Worm (Caenorhabditis elegans) whole organism, mixed stage, embryonic: ENCODE data around the gene puf-7.
"Not testable (repeated sequence)": the region's sequence is repeated elsewhere in the genome, so short reads cannot be mapped to it uniquely, and the experiment has no call there.

ENCODE experiments used
- M03D4.4 ChIP-seq: sonication (generic microtip); optimal IDR thresholded peaks from 2 replicates; lab custom pipeline; 2017; ENCODE audit warnings: mild to moderate bottlenecking, missing genetic modification characterization, missing compliant biosample characterization
- bed-3 ChIP-seq: fragments of 200-800 bp; sonication (Bioruptor generic); optimal IDR thresholded peaks from 3 replicates; lab custom pipeline; 2018; ENCODE audit warnings: mild to moderate bottlenecking, missing genetic modification characterization, moderate library complexity, missing compliant biosample characterization
- blmp-1 ChIP-seq: fragments of 150-350 bp; optimal IDR thresholded peaks from 2 replicates; lab custom pipeline; 2014; ENCODE audit warnings: missing biosample characterization, missing genetic modification characterization
- ceh-39 ChIP-seq: fragments of 150-350 bp; optimal IDR thresholded peaks from 2 replicates; lab custom pipeline; 2014; ENCODE audit warnings: missing biosample characterization, missing genetic modification characterization
- ceh-43 ChIP-seq: fragments of 200-800 bp; sonication (Bioruptor generic); optimal IDR thresholded peaks from 2 replicates; lab custom pipeline; 2018; ENCODE audit warnings: mild to moderate bottlenecking, missing genetic modification characterization, moderate library complexity, missing compliant biosample characterization
- ceh-83 ChIP-seq: fragments of 200-800 bp; sonication (Bioruptor generic); optimal IDR thresholded peaks from 2 replicates; lab custom pipeline; 2018; ENCODE audit warnings: mild to moderate bottlenecking, missing genetic modification characterization, missing compliant biosample characterization
- ces-1 ChIP-seq: fragments of 150-350 bp; optimal IDR thresholded peaks from 2 replicates; lab custom pipeline; 2014; ENCODE audit warnings: missing biosample characterization, missing genetic modification reagents, missing genetic modification characterization
- cnd-1 ChIP-seq: fragments of 200-800 bp; sonication (Bioruptor generic); optimal IDR thresholded peaks from 2 replicates; lab custom pipeline; 2018; ENCODE audit warnings: mild to moderate bottlenecking, missing genetic modification characterization, missing compliant biosample characterization
- drap-1 ChIP-seq: fragments of 200-800 bp; sonication (Bioruptor generic); optimal IDR thresholded peaks from 3 replicates; lab custom pipeline; 2018; ENCODE audit warnings: mild to moderate bottlenecking, missing genetic modification characterization, missing compliant biosample characterization
- elt-1 ChIP-seq: sonication (generic microtip); optimal IDR thresholded peaks from 2 replicates; lab custom pipeline; 2017; ENCODE audit warnings: missing genetic modification characterization, mild to moderate bottlenecking, missing compliant biosample characterization, antibody characterized with exemption, moderate library complexity, borderline replicate concordance; ENCODE audit not compliant: insufficient read depth
- elt-3 ChIP-seq: fragments of 150-350 bp; optimal IDR thresholded peaks from 2 replicates; lab custom pipeline; 2014; ENCODE audit warnings: missing biosample characterization, missing genetic modification characterization
- ham-2 ChIP-seq: fragments of 200-800 bp; sonication (Bioruptor generic); optimal IDR thresholded peaks from 2 replicates; lab custom pipeline; 2018; ENCODE audit warnings: mild to moderate bottlenecking, missing genetic modification characterization, missing compliant biosample characterization
- lin-13 ChIP-seq: fragments of 150-350 bp; optimal IDR thresholded peaks from 2 replicates; lab custom pipeline; 2014; ENCODE audit warnings: missing biosample characterization, missing genetic modification characterization
- lin-32 ChIP-seq: fragments of 200-800 bp; sonication (Bioruptor generic); optimal IDR thresholded peaks from 2 replicates; lab custom pipeline; 2018; ENCODE audit warnings: mild to moderate bottlenecking, missing genetic modification characterization, missing compliant biosample characterization
- lsy-2 ChIP-seq: fragments of 150-350 bp; optimal IDR thresholded peaks from 2 replicates; lab custom pipeline; 2014; ENCODE audit warnings: missing biosample characterization, missing genetic modification characterization
- mab-5 ChIP-seq: fragments of 150-350 bp; optimal IDR thresholded peaks from 2 replicates; lab custom pipeline; 2014; ENCODE audit warnings: missing biosample characterization, missing genetic modification characterization
- mls-2 ChIP-seq: sonication (generic microtip); optimal IDR thresholded peaks from 2 replicates; lab custom pipeline; 2016; ENCODE audit warnings: mild to moderate bottlenecking, missing genetic modification characterization, moderate library complexity, missing compliant biosample characterization
- nhr-12 ChIP-seq: fragments of 150-350 bp; optimal IDR thresholded peaks from 2 replicates; lab custom pipeline; 2014; ENCODE audit warnings: missing biosample characterization, missing genetic modification characterization
- nhr-2 ChIP-seq: fragments of 150-350 bp; optimal IDR thresholded peaks from 2 replicates; lab custom pipeline; 2014; ENCODE audit warnings: missing biosample characterization, missing genetic modification characterization
- nhr-28 ChIP-seq: fragments of 150-350 bp; optimal IDR thresholded peaks from 2 replicates; lab custom pipeline; 2014; ENCODE audit warnings: missing biosample characterization, missing genetic modification characterization
- nhr-76 ChIP-seq: sonication (generic microtip); optimal IDR thresholded peaks from 2 replicates; lab custom pipeline; 2017; ENCODE audit warnings: missing biosample characterization, missing genetic modification characterization
- sem-2 ChIP-seq: fragments of 200-800 bp; sonication (Bioruptor generic); optimal IDR thresholded peaks from 2 replicates; lab custom pipeline; 2018; ENCODE audit warnings: mild to moderate bottlenecking, missing genetic modification characterization, missing compliant biosample characterization
- sptf-1 ChIP-seq: sonication (generic microtip); optimal IDR thresholded peaks from 2 replicates; lab custom pipeline; 2017; ENCODE audit warnings: mild to moderate bottlenecking, missing genetic modification characterization, moderate library complexity, missing compliant biosample characterization
- tbx-8 ChIP-seq: fragments of 200-800 bp; sonication (Bioruptor generic); optimal IDR thresholded peaks from 2 replicates; lab custom pipeline; 2018; ENCODE audit warnings: mild to moderate bottlenecking, missing genetic modification characterization, moderate library complexity, missing compliant biosample characterization
- unc-120 ChIP-seq: sonication (generic microtip); optimal IDR thresholded peaks from 2 replicates; lab custom pipeline; 2017; ENCODE audit warnings: missing genetic modification characterization, missing compliant biosample characterization; ENCODE audit not compliant: poor library complexity, severe bottlenecking
- unc-39 ChIP-seq: fragments of 150-350 bp; optimal IDR thresholded peaks from 2 replicates; lab custom pipeline; 2014; ENCODE audit warnings: missing biosample characterization, missing genetic modification characterization
- unc-62 ChIP-seq: fragments of 150-350 bp; optimal IDR thresholded peaks from 2 replicates; lab custom pipeline; 2014; ENCODE audit warnings: missing biosample characterization, missing genetic modification reagents, missing genetic modification characterization
- zip-8 ChIP-seq: fragments of 150-350 bp; optimal IDR thresholded peaks from 2 replicates; lab custom pipeline; 2014; ENCODE audit warnings: missing biosample characterization, missing genetic modification characterization
- ztf-11 ChIP-seq: fragments of 150-350 bp; optimal IDR thresholded peaks from 2 replicates; lab custom pipeline; 2014; ENCODE audit warnings: missing biosample characterization, missing genetic modification characterization

puf-7 gene

DNA sequence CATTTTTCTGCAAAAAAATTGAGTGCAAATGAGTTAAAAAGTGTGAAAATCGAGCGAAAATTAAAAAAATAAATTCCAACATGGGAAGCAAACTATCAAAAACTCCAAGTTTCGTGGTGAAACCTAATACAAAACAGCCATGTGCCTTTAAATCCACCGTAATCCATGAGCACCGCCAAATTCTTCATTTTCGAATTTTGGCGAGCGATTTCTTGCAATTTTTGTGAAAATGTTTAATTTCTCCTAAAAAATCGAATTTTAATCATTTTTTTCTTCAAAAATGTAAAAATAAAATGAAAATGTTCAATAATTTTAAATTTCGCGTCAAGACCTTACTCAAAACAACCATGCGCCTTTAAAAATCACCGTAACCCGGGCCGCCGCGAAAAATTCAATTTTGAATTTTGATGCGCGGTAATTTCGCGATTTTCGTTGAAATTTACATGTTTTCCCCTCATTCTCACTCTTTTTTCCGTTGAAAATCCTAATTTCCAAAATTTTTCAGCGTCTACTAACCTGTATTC, at the start of gene puf-7, which contains the start of gene snpc-3.1:
puf-7 (plus strand) TSS at position 506 of the 524 bp plus-strand sequence.
snpc-3.1 (minus strand) TSS at position 51 of the 524 bp plus-strand sequence.
- not testable (repeated sequence) for TF ChIP-seq cnd-1 (tag; lab: Kevin White, UChicago); ztf-11; blmp-1 (tag; lab: Kevin White, UChicago)

DNA sequence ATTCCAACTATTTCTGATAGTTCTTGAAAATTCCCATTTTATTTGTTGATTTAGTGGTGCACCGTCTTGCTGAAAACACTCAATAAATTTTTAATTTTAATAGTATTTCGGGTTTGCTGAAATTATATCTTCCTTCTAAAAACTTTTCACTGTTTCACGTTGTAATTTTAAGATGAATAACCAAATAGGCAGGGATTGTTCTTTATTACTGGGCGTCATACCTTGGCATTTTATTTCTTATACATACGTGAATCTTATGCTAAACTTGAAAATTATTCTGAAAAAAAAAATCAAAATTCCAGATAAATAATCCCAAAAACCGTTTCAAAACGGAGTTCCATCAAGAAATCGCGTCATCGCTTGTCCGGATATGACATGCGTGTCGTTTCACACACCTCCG, 47.8 kb upstream of the puf-7 start, which contains the start of gene mgl-3:
mgl-3 (plus strand) TSS at position 301 of the 400 bp plus-strand sequence.
- TF ChIP-seq nhr-12 (tag; lab: Kevin White, UChicago) (no peak), ces-1 (no peak), nhr-28 (tag; lab: Kevin White, UChicago) (no peak), nhr-2 (tag; lab: Kevin White, UChicago) (no peak), zip-8 (tag; lab: Kevin White, UChicago) (no peak), bed-3 (GFP tag; lab: Kevin White, UChicago) (no peak), unc-39 (tag; lab: Kevin White, UChicago) (no peak), mab-5 (tag; lab: Kevin White, UChicago) (no peak), M03D4.4 (tag; lab: Kevin White, UChicago) (no peak), nhr-76 (tag; lab: Kevin White, UChicago) (no peak), lsy-2 (tag; lab: Kevin White, UChicago) (no peak), lin-32 (GFP tag; lab: Kevin White, UChicago) (no peak), ceh-39 (no peak), elt-3 (tag; lab: Kevin White, UChicago) (no peak), ham-2 (GFP tag; lab: Kevin White, UChicago) (no peak), lin-13 (no peak), sptf-1 (tag; lab: Kevin White, UChicago) (no peak), unc-62 (GFP tag; lab: Kevin White, UChicago) (no peak)

DNA sequence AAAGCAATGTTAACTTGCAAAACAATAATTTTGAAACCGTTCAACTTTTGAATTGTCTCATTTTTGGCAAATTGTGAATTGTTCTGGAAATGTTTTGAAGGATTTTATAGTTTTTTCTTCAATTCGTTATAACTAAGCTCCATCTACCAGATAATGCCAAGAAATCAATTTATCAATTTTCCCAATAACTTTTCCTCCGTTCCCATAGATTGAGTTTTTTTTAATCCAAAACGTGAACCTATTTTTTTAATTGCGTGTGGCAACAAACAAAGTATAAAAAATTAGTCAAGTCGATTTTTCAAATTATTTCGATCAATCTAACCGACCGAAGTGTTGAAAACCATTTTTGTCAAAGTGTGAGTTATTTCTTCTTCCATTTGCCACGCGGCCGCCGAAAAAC, 33.8 kb upstream of the puf-7 start, which contains the start of gene Y4C6A.4:
Y4C6A.4 (plus strand) TSS at position 301 of the 400 bp plus-strand sequence.
- TF ChIP-seq ham-2 (GFP tag; lab: Kevin White, UChicago) (no peak), tbx-8 (GFP tag; lab: Kevin White, UChicago) (no peak), unc-62 (GFP tag; lab: Kevin White, UChicago) (no peak), lsy-2 (tag; lab: Kevin White, UChicago) (no peak), cnd-1 (tag; lab: Kevin White, UChicago) (no peak), drap-1 (no peak), ztf-11 (no peak), lin-32 (GFP tag; lab: Kevin White, UChicago) (no peak), zip-8 (tag; lab: Kevin White, UChicago) (no peak), elt-1 (tag; lab: Kevin White, UChicago) (no peak), unc-39 (tag; lab: Kevin White, UChicago) (no peak), ceh-43 (GFP tag; lab: Kevin White, UChicago) (no peak)

DNA sequence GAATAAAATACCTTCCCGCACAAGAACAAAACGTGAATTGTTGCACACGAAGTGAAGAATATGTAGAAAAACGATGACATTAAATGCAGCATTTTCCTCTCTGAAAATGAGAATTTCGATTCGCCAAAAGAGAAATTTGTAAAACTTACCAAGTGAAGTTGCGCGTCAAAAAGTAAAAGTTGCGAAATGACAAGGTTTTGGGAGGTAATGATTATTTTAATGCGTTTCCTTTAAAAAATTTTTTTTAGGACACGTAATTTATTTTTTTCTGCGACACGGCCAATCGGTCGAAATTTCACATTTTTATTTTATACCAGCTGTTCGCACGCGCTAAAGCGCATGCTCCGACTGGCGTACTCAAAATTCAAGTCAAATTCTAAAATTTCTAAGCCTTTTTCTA, 30.5 kb upstream of the puf-7 start, which contains the start of gene Y4C6A.3:
Y4C6A.3 (minus strand) TSS at position 101 of the 400 bp plus-strand sequence.
- not testable (repeated sequence) for TF ChIP-seq drap-1; lin-13; sem-2 (GFP tag; lab: Kevin White, UChicago)

DNA sequence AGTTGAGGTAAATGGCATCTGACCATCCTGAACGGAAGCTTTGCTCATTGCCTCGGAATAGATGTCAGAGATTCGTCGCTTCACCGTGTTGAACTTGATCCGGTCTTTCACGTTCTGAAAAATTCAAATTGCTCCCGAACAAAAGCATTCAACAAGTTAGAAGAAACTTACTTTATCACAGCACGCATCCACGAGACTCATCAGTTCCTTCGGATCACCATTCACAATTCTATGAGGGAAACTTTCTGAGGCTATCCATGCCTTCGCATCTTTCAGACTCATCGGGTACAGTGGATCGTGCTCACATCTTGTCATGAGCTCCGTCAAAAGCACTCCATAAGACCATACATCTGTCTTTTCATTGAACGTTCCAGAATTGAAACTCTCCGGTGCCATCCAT, 23.7 kb upstream of the puf-7 start:
- TF ChIP-seq ztf-11: no peak
- no peak for TF ChIP-seq unc-120 (tag; lab: Kevin White, UChicago)
- no peak for TF ChIP-seq blmp-1 (tag; lab: Kevin White, UChicago)
- TF ChIP-seq lin-32 (GFP tag; lab: Kevin White, UChicago): no peak
- TF ChIP-seq ceh-83: no peak
- TF ChIP-seq, all 35 proteins: peak for 0

DNA sequence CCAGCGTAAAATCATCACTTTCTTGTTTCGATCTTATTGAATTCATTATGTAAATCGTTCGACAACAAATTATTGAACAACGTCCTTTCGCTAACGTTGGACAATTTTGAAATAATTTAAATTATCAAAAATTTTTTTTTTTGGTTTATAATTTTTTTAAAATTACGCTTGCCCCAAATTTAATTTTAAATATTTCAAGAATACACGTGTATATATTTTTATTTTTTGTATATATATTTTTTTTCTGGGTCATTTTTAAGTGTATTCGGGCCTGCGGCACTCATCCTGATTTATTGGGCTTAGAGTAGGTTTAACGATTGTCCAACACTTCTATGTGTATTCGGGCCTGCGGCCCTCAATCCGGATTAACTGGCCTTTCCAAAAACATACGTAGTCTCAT, 22.1 kb upstream of the puf-7 start, which contains the start of gene Y52D5A.2:
Y52D5A.2 (minus strand) TSS at position 101 of the 400 bp plus-strand sequence.
- not testable (repeated sequence) for TF ChIP-seq unc-120, mls-2, nhr-76 (tag; lab: Kevin White, UChicago)
